Fruit fly (Drosophila melanogaster) whole organism, wandering third instar larva: Measurements from ENCODE around the gene HisCl1.

Experiments used
- Abd-B ChIP-seq: fragments of >200 bp; optimal IDR thresholded peaks from 2 replicates; lab custom pipeline; 2017; ENCODE audit warnings: missing biosample characterization, missing genetic modification characterization
- CG32264 ChIP-seq: fragments of 200-800 bp; sonication (Bioruptor generic); optimal IDR thresholded peaks from 2 replicates; lab custom pipeline; 2016; ENCODE audit warnings: missing biosample characterization, missing genetic modification characterization
- CG9705 ChIP-seq: fragments of 200-800 bp; sonication (Bioruptor generic); optimal IDR thresholded peaks from 2 replicates; lab custom pipeline; 2018; ENCODE audit warnings: missing biosample characterization, mild to moderate bottlenecking, missing genetic modification characterization
- CrebA ChIP-seq: fragments of 200-800 bp; sonication (Bioruptor generic); optimal IDR thresholded peaks from 2 replicates; lab custom pipeline; 2016; ENCODE audit warnings: missing biosample characterization, mild to moderate bottlenecking, missing genetic modification characterization, borderline replicate concordance
- Dfd ChIP-seq: fragments of >200 bp; optimal IDR thresholded peaks from 2 replicates; lab custom pipeline; 2017; ENCODE audit warnings: missing biosample characterization, missing genetic modification characterization
- Dif ChIP-seq: fragments of 200-275, 200-300 bp; sonication (Bioruptor generic); optimal IDR thresholded peaks from 2 replicates; lab custom pipeline; 2018; ENCODE audit warnings: missing biosample characterization, missing genetic modification characterization; ENCODE audit not compliant: partially characterized antibody
- GATAd ChIP-seq: sonication (Bioruptor generic); optimal IDR thresholded peaks from 2 replicates; lab custom pipeline; 2016; ENCODE audit warnings: missing biosample characterization, missing genetic modification characterization
- HLH106 ChIP-seq: fragments of 200-800 bp; optimal IDR thresholded peaks from 3 replicates; lab custom pipeline; 2019; ENCODE audit warnings: missing biosample characterization, mild to moderate bottlenecking, missing genetic modification characterization, moderate library complexity
- Hnf4 ChIP-seq: fragments of 200-800 bp; sonication (Bioruptor generic); optimal IDR thresholded peaks from 2 replicates; lab custom pipeline; 2016; ENCODE audit warnings: missing biosample characterization, mild to moderate bottlenecking, missing genetic modification characterization
- Hr78 ChIP-seq: fragments of >200 bp; optimal IDR thresholded peaks from 2 replicates; lab custom pipeline; 2017; ENCODE audit warnings: missing biosample characterization, missing genetic modification characterization
- Hr83 ChIP-seq: fragments of 200-300 bp; sonication (Bioruptor generic); optimal IDR thresholded peaks from 2 replicates; lab custom pipeline; 2016; ENCODE audit warnings: missing biosample characterization, mild to moderate bottlenecking, missing genetic modification characterization, moderate library complexity; ENCODE audit not compliant: poor library complexity, severe bottlenecking
- Jra ChIP-seq: sonication (Bioruptor generic); optimal IDR thresholded peaks from 2 replicates; lab custom pipeline; 2016; ENCODE audit warnings: missing biosample characterization, missing genetic modification characterization
- Mio ChIP-seq: sonication (Bioruptor generic); optimal IDR thresholded peaks from 2 replicates; lab custom pipeline; 2016; ENCODE audit warnings: missing biosample characterization, missing genetic modification characterization
- Myc ChIP-seq: fragments of >200 bp; optimal IDR thresholded peaks from 2 replicates; lab custom pipeline; 2017
- N ChIP-seq: fragments of >200 bp; optimal IDR thresholded peaks from 2 replicates; lab custom pipeline; 2018; ENCODE audit warnings: missing biosample characterization, missing external identifiers, missing genetic modification characterization
- OdsH ChIP-seq: fragments of 200-800 bp; sonication (Bioruptor generic); optimal IDR thresholded peaks from 2 replicates; lab custom pipeline; 2016; ENCODE audit warnings: missing biosample characterization, mild to moderate bottlenecking, missing genetic modification characterization
- Rel ChIP-seq, 2 experiments: fragments of 200-800 bp; sonication (Bioruptor generic) in 1 of 2; optimal IDR thresholded peaks; 2 replicates in 1 of 2; 3 replicates in 1 of 2; lab custom pipeline; 2016 to 2019; ENCODE audit warnings: mild to moderate bottlenecking in 2 of 2, missing biosample characterization in 2 of 2, missing genetic modification characterization in 2 of 2, moderate library complexity in 1 of 2
- Sp1 ChIP-seq: fragments of 200-800 bp; sonication (Bioruptor generic); optimal IDR thresholded peaks from 3 replicates; lab custom pipeline; 2019; ENCODE audit warnings: missing biosample characterization, mild to moderate bottlenecking, missing genetic modification characterization, moderate library complexity
- Vsx2 ChIP-seq: fragments of 200-300, 225-300 bp; sonication (Bioruptor generic); optimal IDR thresholded peaks from 2 replicates; lab custom pipeline; 2018; ENCODE audit warnings: missing biosample characterization, missing genetic modification characterization; ENCODE audit not compliant: partially characterized antibody
- br ChIP-seq: fragments of 200-800 bp; sonication (Bioruptor generic); optimal IDR thresholded peaks from 2 replicates; lab custom pipeline; 2016; ENCODE audit warnings: missing biosample characterization, missing genetic modification characterization
- brk ChIP-seq: fragments of 200-800 bp; sonication (Bioruptor generic); optimal IDR thresholded peaks from 2 replicates; lab custom pipeline; 2016; ENCODE audit warnings: missing biosample characterization, mild to moderate bottlenecking, missing genetic modification characterization
- dl ChIP-seq, 2 experiments: fragments of 175-275, 200-275 bp in 1 of 2; fragments of 200-275 bp in 1 of 2; sonication (Bioruptor generic); optimal IDR thresholded peaks; lab custom pipeline; 2018; ENCODE audit warnings: mild to moderate bottlenecking in 2 of 2, missing biosample characterization in 2 of 2, missing genetic modification characterization in 2 of 2, moderate library complexity in 2 of 2; ENCODE audit not compliant: partially characterized antibody in 2 of 2, insufficient read depth in 1 of 2
- dmrt93B ChIP-seq: fragments of 200-800 bp; sonication (Bioruptor generic); optimal IDR thresholded peaks from 2 replicates; lab custom pipeline; 2018; ENCODE audit warnings: missing biosample characterization, mild to moderate bottlenecking, missing genetic modification characterization
- dsf ChIP-seq: sonication (Bioruptor generic); optimal IDR thresholded peaks from 2 replicates; lab custom pipeline; 2016; ENCODE audit warnings: missing biosample characterization, missing genetic modification characterization, borderline replicate concordance
- ey ChIP-seq: fragments of 200-800 bp; sonication (Bioruptor generic); optimal IDR thresholded peaks from 2 replicates; lab custom pipeline; 2016; ENCODE audit warnings: missing biosample characterization, missing genetic modification characterization
- foxo ChIP-seq, 2 experiments: fragments of 200-800 bp; sonication (Bioruptor generic); optimal IDR thresholded peaks; 2 replicates in 1 of 2; 3 replicates in 1 of 2; lab custom pipeline; 2016 to 2017; ENCODE audit warnings: missing biosample characterization in 2 of 2, missing genetic modification characterization in 2 of 2
- fru ChIP-seq: fragments of 200-800 bp; sonication (Bioruptor generic); optimal IDR thresholded peaks from 3 replicates; lab custom pipeline; 2016; ENCODE audit warnings: missing biosample characterization, mild to moderate bottlenecking, missing genetic modification characterization
- h ChIP-seq: fragments of 200-800 bp; sonication (Bioruptor generic); optimal IDR thresholded peaks from 3 replicates; lab custom pipeline; 2016; ENCODE audit warnings: missing biosample characterization, mild to moderate bottlenecking, missing genetic modification characterization
- jim ChIP-seq: fragments of 175-275, 200-325 bp; sonication (Bioruptor generic); optimal IDR thresholded peaks from 2 replicates; lab custom pipeline; 2016; ENCODE audit warnings: missing biosample characterization, mild to moderate bottlenecking, missing genetic modification characterization
- lola ChIP-seq: fragments of >200 bp; optimal IDR thresholded peaks from 2 replicates; lab custom pipeline; 2017; ENCODE audit warnings: missing biosample characterization, missing genetic modification characterization
- pan ChIP-seq: fragments of >200 bp; optimal IDR thresholded peaks from 2 replicates; lab custom pipeline; 2017
- psq ChIP-seq: fragments of 200-800 bp; sonication (Bioruptor generic); optimal IDR thresholded peaks from 3 replicates; lab custom pipeline; 2017; ENCODE audit warnings: missing biosample characterization, mild to moderate bottlenecking, missing genetic modification characterization, moderate library complexity
- rgr ChIP-seq: fragments of 200-800 bp; sonication (Bioruptor generic); optimal IDR thresholded peaks from 3 replicates; lab custom pipeline; 2016; ENCODE audit warnings: missing biosample characterization, mild to moderate bottlenecking, missing genetic modification characterization
- sage ChIP-seq: fragments of 200-800 bp; sonication (Bioruptor generic); optimal IDR thresholded peaks from 2 replicates; lab custom pipeline; 2016; ENCODE audit warnings: missing biosample characterization, mild to moderate bottlenecking, missing genetic modification characterization
- sv ChIP-seq: fragments of 200-800 bp; sonication (Bioruptor generic); optimal IDR thresholded peaks from 3 replicates; lab custom pipeline; 2016; ENCODE audit warnings: missing biosample characterization, missing genetic modification characterization
- tai ChIP-seq: sonication (Bioruptor generic); optimal IDR thresholded peaks from 2 replicates; lab custom pipeline; 2016; ENCODE audit warnings: missing biosample characterization, missing genetic modification characterization
- usp ChIP-seq: fragments of >200 bp; optimal IDR thresholded peaks from 2 replicates; lab custom pipeline; 2017; ENCODE audit warnings: missing biosample characterization, missing genetic modification characterization
- woc ChIP-seq: sonication (Bioruptor generic); optimal IDR thresholded peaks from 2 replicates; lab custom pipeline; 2016; ENCODE audit warnings: missing biosample characterization, mild to moderate bottlenecking, missing genetic modification characterization

The HisCl1 gene

DNA sequence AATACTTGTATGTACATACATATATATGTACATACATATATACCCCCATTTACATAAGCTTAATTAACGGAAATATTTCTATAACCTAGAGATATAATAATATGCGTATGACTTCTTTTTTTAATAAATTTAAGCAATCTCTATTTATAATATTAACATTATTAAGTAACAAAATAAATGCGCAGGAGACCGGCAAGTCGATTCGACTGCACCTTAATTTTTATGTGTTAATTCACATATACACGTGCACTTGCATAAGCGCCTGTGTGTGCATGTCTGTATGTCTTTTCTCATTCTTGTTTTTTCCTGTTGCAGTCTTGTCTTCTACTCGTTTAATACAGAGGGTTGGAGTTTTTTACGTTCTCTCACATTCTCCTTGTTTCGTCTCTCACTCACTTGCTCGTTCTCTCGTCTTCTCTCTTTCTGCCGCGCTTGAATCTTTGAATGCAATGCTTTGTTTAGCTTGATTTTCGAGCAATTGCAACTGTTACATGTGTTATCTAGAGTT is 6.7 kb upstream of the HisCl1 start:
- TF ChIP-seq usp (GFP tag; lab: Kevin White, UChicago) (no peak), N (GFP tag; lab: Kevin White, UChicago) (no peak), Mio (GFP tag; lab: Kevin White, UChicago) (no peak), GATAd (GFP tag; lab: Kevin White, UChicago) (no peak), Jra (GFP tag; lab: Kevin White, UChicago) (peak; percentile 57), psq (GFP tag; lab: Kevin White, UChicago) (peak; percentile 96), Vsx2 (GFP tag; lab: Kevin White, UChicago) (no peak), Sp1 (GFP tag; lab: Kevin White, UChicago) (peak; percentile 96), brk (peak; percentile 61), Rel (GFP tag; optimal IDR thresholded peaks at IDR 0.05; lab: Kevin White, UChicago) (peak; percentile 81), Rel (tag; optimal IDR thresholded peaks at IDR 0.05; lab: Kevin White, UChicago) (peak; percentile 42), lola (no peak), ey (GFP tag; lab: Kevin White, UChicago) (peak; percentile 84), rgr (GFP tag; lab: Kevin White, UChicago) (peak; percentile 94), Hnf4 (GFP tag; lab: Kevin White, UChicago) (peak; percentile 80), dmrt93B (GFP tag; lab: Kevin White, UChicago) (peak; percentile 95), Myc (lab: Kevin White, UChicago) (peak; percentile 7), OdsH (GFP tag; lab: Kevin White, UChicago) (peak; percentile 94), Hr78 (GFP tag; lab: Kevin White, UChicago) (no peak), HLH106 (tag; lab: Kevin White, UChicago) (peak; percentile 95), dsf (GFP tag; lab: Kevin White, UChicago) (peak; percentile 62), Dif (GFP tag; lab: Kevin White, UChicago) (peak; percentile 56), woc (GFP tag; lab: Kevin White, UChicago) (peak; percentile 71), CrebA (GFP tag; lab: Kevin White, UChicago) (no peak), foxo (GFP tag; optimal IDR thresholded peaks at IDR 0.05; lab: Kevin White, UChicago) (peak in 1 of 2 experiments; percentile 96), sage (GFP tag; lab: Kevin White, UChicago) (peak; percentile 91), br (GFP tag; lab: Kevin White, UChicago) (peak; percentile 82), Dfd (GFP tag; lab: Kevin White, UChicago) (no peak), CG9705 (peak; percentile 74), Hr83 (peak; percentile 61), fru (GFP tag; lab: Kevin White, UChicago) (peak; percentile 90), tai (no peak), dl (GFP tag; optimal IDR thresholded peaks at IDR 0.05; lab: Kevin White, UChicago; ENCODE audit: insufficient read depth in 1 of 2, partially characterized antibody in 2 of 2) (peak; percentile 55 to 59), jim (peak; percentile 31), sv (GFP tag; lab: Kevin White, UChicago) (peak; percentile 73), h (GFP tag; lab: Kevin White, UChicago) (peak; percentile 91), Abd-B (GFP tag; lab: Kevin White, UChicago) (no peak), pan (lab: Kevin White, UChicago) (no peak), CG32264 (GFP tag; lab: Kevin White, UChicago) (peak; percentile 25)

DNA sequence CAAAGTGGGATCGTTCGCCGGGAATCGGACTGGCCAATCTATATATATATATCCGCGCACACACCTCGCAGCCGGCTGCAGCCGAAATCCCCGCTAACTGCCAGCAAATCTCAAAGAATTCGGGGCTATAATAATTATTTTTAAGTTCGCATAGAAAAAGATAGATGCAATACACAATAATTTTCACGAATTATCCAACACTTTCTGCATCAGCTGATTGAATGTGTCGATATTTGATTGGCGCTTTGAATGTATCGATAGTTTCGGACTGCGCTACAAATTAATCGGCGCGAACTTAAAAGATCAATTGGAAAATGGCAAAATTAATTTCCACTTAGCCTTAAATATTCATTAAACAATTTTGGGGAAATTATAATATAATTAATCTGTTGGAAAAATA is 9.8 kb downstream of the HisCl1 start, which contains the start of gene Sbf:
Sbf (minus strand) TSS at position 169 of the 400 bp plus-strand sequence.
- TF ChIP-seq Rel (GFP tag; optimal IDR thresholded peaks at IDR 0.05; lab: Kevin White, UChicago): no peak
- no peak for TF ChIP-seq Rel (tag; optimal IDR thresholded peaks at IDR 0.05; lab: Kevin White, UChicago)
- TF ChIP-seq br (GFP tag; lab: Kevin White, UChicago): peak; percentile 59
- TF ChIP-seq Hr83: peak; percentile 61
- no peak for TF ChIP-seq foxo (GFP tag; optimal IDR thresholded peaks at IDR 0.05; lab: Kevin White, UChicago)
- TF ChIP-seq Hr78 (GFP tag; lab: Kevin White, UChicago): no peak
